Worm (Caenorhabditis elegans): ENCODE results near the gene eef-1A.1.

The eef-1A.1 gene

ce11 chrIII:6978875-6979274 is 7.4 kb upstream of the eef-1A.1 start (continued):
- TF ChIP-seq F37D6.2 (tag; optimal IDR thresholded peaks at IDR 0.05) (no peak), mxl-3 (GFP tag; optimal IDR thresholded peaks at IDR 0.05) (peak; percentile 58), nhr-6 (tag; optimal IDR thresholded peaks at IDR 0.05) (no peak), ama-1 (optimal IDR thresholded peaks at IDR 0.05) (no peak), madf-5 (GFP tag; IDR thresholded peaks at IDR 0.05) (no peak), nhr-237 (tag; optimal IDR thresholded peaks at IDR 0.05) (no peak), lin-13 (GFP tag; optimal IDR thresholded peaks at IDR 0.05) (no peak), zfp-3 (GFP tag; conservative IDR thresholded peaks at IDR 0.05) (no peak), tra-1 (GFP tag; IDR thresholded peaks at IDR 0.05) (0 out of 2 replicates have a peak, but pooled peaks have one; percentile 11), mes-2 (tag; optimal IDR thresholded peaks at IDR 0.05; ENCODE audit: poor library complexity, severe bottlenecking) (peak; percentile 49), nhr-42 (GFP tag; IDR thresholded peaks at IDR 0.05) (no peak), Y105C5A.15 (GFP tag; IDR thresholded peaks at IDR 0.05) (no peak), lir-3 (tag; optimal IDR thresholded peaks at IDR 0.05) (no peak), hlh-11 (tag; optimal IDR thresholded peaks at IDR 0.05) (peak; percentile 75), hlh-30 (tag; optimal IDR thresholded peaks at IDR 0.05; ENCODE audit: insufficient read depth) (peak; percentile 68), unc-130 (GFP tag; optimal IDR thresholded peaks at IDR 0.05) (no peak), lin-29 (GFP tag; IDR thresholded peaks at IDR 0.05) (no peak), fos-1 (tag; optimal IDR thresholded peaks at IDR 0.05) (no peak), Y5F2A.4 (GFP tag; optimal IDR thresholded peaks at IDR 0.05) (no peak), F49E8.2 (tag; optimal IDR thresholded peaks at IDR 0.05; ENCODE audit: borderline replicate concordance) (no peak), Y48G9A.11 (GFP tag; IDR thresholded peaks at IDR 0.05) (no peak), ceh-44 (GFP tag; IDR thresholded peaks at IDR 0.05) (no peak), F26F4.8 (GFP tag; conservative IDR thresholded peaks at IDR 0.05) (no peak), ceh-32 (tag; optimal IDR thresholded peaks at IDR 0.05; ENCODE audit: poor library complexity) (no peak), ceh-20 (GFP tag; IDR thresholded peaks at IDR 0.05) (peak; percentile 91), daf-16 (GFP tag; optimal IDR thresholded peaks at IDR 0.05) (peak in 1 of 2 experiments; percentile 4), daf-16 (tag; optimal IDR thresholded peaks at IDR 0.05) (no peak), rbr-2 (tag; optimal IDR thresholded peaks at IDR 0.05) (peak; percentile 47), R02D3.7 (tag; optimal IDR thresholded peaks at IDR 0.05) (no peak), cey-2 (tag; optimal IDR thresholded peaks at IDR 0.05; ENCODE audit: borderline replicate concordance, insufficient read depth) (no peak), daf-12 (tag; optimal IDR thresholded peaks at IDR 0.05) (no peak), Y75B8A.6 (GFP tag; IDR thresholded peaks at IDR 0.05) (no peak), vab-7 (GFP tag; IDR thresholded peaks at IDR 0.05) (no peak), arid-1 (GFP tag; conservative IDR thresholded peaks at IDR 0.05) (no peak), ZK546.5 (tag; optimal IDR thresholded peaks at IDR 0.05) (no peak), nhr-102 (tag; optimal IDR thresholded peaks at IDR 0.05) (no peak), ceh-62 (tag; optimal IDR thresholded peaks at IDR 0.05) (no peak), unc-62 (GFP tag; optimal IDR thresholded peaks at IDR 0.05 in 1 of 2) (peak in 1 of 2 experiments; percentile 100), unc-62 (tag; optimal IDR thresholded peaks at IDR 0.05) (no peak), mdt-29 (GFP tag; IDR thresholded peaks at IDR 0.05) (no peak), lsy-2 (tag; optimal IDR thresholded peaks at IDR 0.05) (peak; percentile 61 to 87), nhr-76 (tag; optimal IDR thresholded peaks at IDR 0.05) (no peak), ZK337.2 (GFP tag; IDR thresholded peaks at IDR 0.05) (no peak), ztf-7 (tag; optimal IDR thresholded peaks at IDR 0.05) (no peak), unc-39 (tag; optimal IDR thresholded peaks at IDR 0.05) (no peak), lin-15B (tag; optimal IDR thresholded peaks at IDR 0.05) (no peak), spr-1 (tag; optimal IDR thresholded peaks at IDR 0.05) (no peak), zfp-2 (tag; optimal IDR thresholded peaks at IDR 0.05) (no peak), pha-4 (GFP tag; IDR thresholded peaks at IDR 0.05) (no peak), pha-4 (tag; optimal IDR thresholded peaks at IDR 0.05) (no peak), lin-39 (tag; optimal IDR thresholded peaks at IDR 0.05) (no peak), nhr-28 (tag; optimal IDR thresholded peaks at IDR 0.05) (peak; percentile 77), tag-97 (GFP tag; IDR thresholded peaks at IDR 0.05) (no peak)
